Fruit fly (Drosophila melanogaster) Kc167 (cell line): ENCODE measurements around the gene nkt.

Experiments
- Myc ChIP-seq: fragments of >200 bp; optimal IDR thresholded peaks from 2 replicates; lab custom pipeline; 2017; ENCODE audit warnings: missing external identifiers
- Sin3A ChIP-seq: fragments of >200 bp; optimal IDR thresholded peaks from 2 replicates; lab custom pipeline; 2018; ENCODE audit warnings: missing external identifiers
- h ChIP-seq: fragments of >200 bp; optimal IDR thresholded peaks from 3 replicates; lab custom pipeline; 2018; ENCODE audit warnings: missing external identifiers
- insv ChIP-seq: fragments of >200 bp; optimal IDR thresholded peaks from 3 replicates; lab custom pipeline; 2018; ENCODE audit warnings: missing external identifiers
- psq ChIP-seq: fragments of >200 bp; optimal IDR thresholded peaks from 2 replicates; lab custom pipeline; 2017; ENCODE audit warnings: missing external identifiers
- ttk ChIP-seq: sonication (Bioruptor generic); optimal IDR thresholded peaks from 2 replicates; lab custom pipeline; 2017; ENCODE audit warnings: missing external identifiers

nkt gene

dm6 chr3L:11247370-11248255 lies 46.5 kb downstream of the nkt start:
- TF ChIP-seq Sin3A = no peak
- no peak for TF ChIP-seq Myc (lab: Kevin White, UChicago)
- TF ChIP-seq psq = no peak
- TF ChIP-seq ttk (lab: Kevin White, UChicago) = no peak

- TF ChIP-seq Myc (lab: Kevin White, UChicago) (no peak), ttk (lab: Kevin White, UChicago) (no peak), psq (no peak), insv (lab: Kevin White, UChicago) (no peak), h (no peak), Sin3A (no peak)
Observed at dm6 chr3L:11248303-11248702, 47.2 kb downstream of the nkt start.
